Worm (Caenorhabditis elegans) whole organism, late embryonic: ENCODE results near the gene F59A6.4.

Source experiments
- C38D4.7 ChIP-seq: fragments of 200-800 bp; sonication (Bioruptor generic); optimal IDR thresholded peaks from 2 replicates; lab custom pipeline; 2018; ENCODE audit warnings: mild to moderate bottlenecking, missing genetic modification characterization, moderate library complexity, missing compliant biosample characterization
- K02D7.2 ChIP-seq: sonication (generic microtip); optimal IDR thresholded peaks from 2 replicates; lab custom pipeline; 2017; ENCODE audit warnings: mild to moderate bottlenecking, missing genetic modification characterization, missing compliant biosample characterization
- K09A11.1 ChIP-seq: sonication (generic microtip); optimal IDR thresholded peaks from 2 replicates; lab custom pipeline; 2017; ENCODE audit warnings: antibody characterized with exemption, mild to moderate bottlenecking, missing genetic modification characterization, missing compliant biosample characterization; ENCODE audit not compliant: insufficient read depth
- T23F11.4 ChIP-seq: fragments of 200-800 bp; sonication (Bioruptor generic); optimal IDR thresholded peaks from 2 replicates; lab custom pipeline; 2018; ENCODE audit warnings: mild to moderate bottlenecking, missing genetic modification characterization, missing compliant biosample characterization
- ahr-1 ChIP-seq: sonication (generic microtip); optimal IDR thresholded peaks from 2 replicates; lab custom pipeline; 2016; ENCODE audit warnings: missing genetic modification characterization, missing compliant biosample characterization
- ceh-14 ChIP-seq: sonication (generic microtip); optimal IDR thresholded peaks from 2 replicates; lab custom pipeline; 2016; ENCODE audit warnings: missing genotype, missing genetic modification characterization, missing compliant biosample characterization
- ceh-22 ChIP-seq: sonication (generic microtip); optimal IDR thresholded peaks from 2 replicates; lab custom pipeline; 2017; ENCODE audit warnings: missing biosample characterization, missing genetic modification characterization
- ceh-24 ChIP-seq: sonication (generic microtip); optimal IDR thresholded peaks from 2 replicates; lab custom pipeline; 2016; ENCODE audit warnings: mild to moderate bottlenecking, missing genetic modification characterization, missing compliant biosample characterization
- ceh-30 ChIP-seq: fragments of 150-350 bp; optimal IDR thresholded peaks from 2 replicates; lab custom pipeline; 2014; ENCODE audit warnings: missing biosample characterization, missing genetic modification characterization
- ceh-31 ChIP-seq: sonication (generic microtip); optimal IDR thresholded peaks from 2 replicates; lab custom pipeline; 2016; ENCODE audit warnings: missing genetic modification characterization, missing compliant biosample characterization
- ceh-48 ChIP-seq: sonication (generic microtip); optimal IDR thresholded peaks from 2 replicates; lab custom pipeline; 2016; ENCODE audit warnings: missing genetic modification characterization, inconsistent platforms, missing compliant biosample characterization
- ceh-6 ChIP-seq: fragments of 200-800 bp; sonication (Bioruptor generic); optimal IDR thresholded peaks from 2 replicates; lab custom pipeline; 2018; ENCODE audit warnings: mild to moderate bottlenecking, missing genetic modification characterization, missing compliant biosample characterization
- ceh-9 ChIP-seq: sonication (generic microtip); optimal IDR thresholded peaks from 2 replicates; lab custom pipeline; 2016; ENCODE audit warnings: mild to moderate bottlenecking, missing genetic modification characterization, inconsistent platforms, missing compliant biosample characterization
- dmd-4 ChIP-seq: sonication (generic microtip); optimal IDR thresholded peaks from 2 replicates; lab custom pipeline; 2016; ENCODE audit warnings: borderline replicate concordance, missing genetic modification characterization, missing compliant biosample characterization
- elt-2 ChIP-seq: sonication (generic microtip); optimal IDR thresholded peaks from 2 replicates; lab custom pipeline; 2016; ENCODE audit warnings: missing genetic modification reagents, missing genetic modification characterization, missing compliant biosample characterization
- fax-1 ChIP-seq: sonication (generic microtip); optimal IDR thresholded peaks from 2 replicates; lab custom pipeline; 2016; ENCODE audit warnings: missing genotype, missing genetic modification characterization, missing compliant biosample characterization
- hlh-15 ChIP-seq: sonication (generic microtip); optimal IDR thresholded peaks from 2 replicates; lab custom pipeline; 2016; ENCODE audit warnings: missing genetic modification characterization, missing compliant biosample characterization
- hlh-6 ChIP-seq: sonication (generic microtip); optimal IDR thresholded peaks from 2 replicates; lab custom pipeline; 2016; ENCODE audit warnings: missing genotype, missing genetic modification characterization, missing compliant biosample characterization
- lin-11 ChIP-seq: fragments of 200-800 bp; sonication (Bioruptor generic); optimal IDR thresholded peaks from 2 replicates; lab custom pipeline; 2018; ENCODE audit warnings: mild to moderate bottlenecking, missing genetic modification characterization, missing compliant biosample characterization
- mec-3 ChIP-seq: sonication (generic microtip); optimal IDR thresholded peaks from 2 replicates; lab custom pipeline; 2016; ENCODE audit warnings: borderline replicate concordance, missing genetic modification characterization, missing compliant biosample characterization
- nhr-11 ChIP-seq: fragments of 150-350 bp; optimal IDR thresholded peaks from 2 replicates; lab custom pipeline; 2014; ENCODE audit warnings: missing biosample characterization, missing genetic modification characterization
- nhr-232 ChIP-seq: sonication (generic microtip); optimal IDR thresholded peaks from 2 replicates; lab custom pipeline; 2016; ENCODE audit warnings: missing genetic modification characterization, missing compliant biosample characterization
- pat-9 ChIP-seq: fragments of 200-800 bp; sonication (Bioruptor generic); optimal IDR thresholded peaks from 2 replicates; lab custom pipeline; 2018; ENCODE audit warnings: mild to moderate bottlenecking, missing genetic modification characterization, moderate library complexity, missing compliant biosample characterization
- pax-1 ChIP-seq: fragments of 150-350 bp; optimal IDR thresholded peaks from 2 replicates; lab custom pipeline; 2014; ENCODE audit warnings: missing biosample characterization, missing genetic modification characterization
- pha-4 ChIP-seq: fragments of 150-350 bp; optimal IDR thresholded peaks from 2 replicates; lab custom pipeline; 2018; ENCODE audit warnings: missing biosample characterization, missing genetic modification reagents, missing genetic modification characterization
- pros-1 ChIP-seq: fragments of 150-350 bp; optimal IDR thresholded peaks from 2 replicates; lab custom pipeline; 2014; ENCODE audit warnings: missing biosample characterization, missing genetic modification reagents, missing genetic modification characterization
- ref-2 ChIP-seq: sonication (generic microtip); optimal IDR thresholded peaks from 2 replicates; lab custom pipeline; 2016; ENCODE audit warnings: missing genetic modification characterization, missing compliant biosample characterization
- rnt-1 ChIP-seq: sonication (generic microtip); optimal IDR thresholded peaks from 2 replicates; lab custom pipeline; 2016; ENCODE audit warnings: missing genetic modification characterization, missing compliant biosample characterization
- sox-2 ChIP-seq: fragments of 200-800 bp; sonication (Bioruptor generic); IDR thresholded peaks from 2 replicates; pipeline ENCODE4 v1.3.6; 2022; ENCODE audit warnings: missing genetic modification reagents, missing genetic modification characterization, missing compliant biosample characterization
- ttx-3 ChIP-seq: sonication (generic microtip); optimal IDR thresholded peaks from 2 replicates; lab custom pipeline; 2016; ENCODE audit warnings: missing genetic modification reagents, missing genetic modification characterization, missing compliant biosample characterization
- unc-3 ChIP-seq, 2 experiments: fragments of 200-800 bp in 1 of 2; sonication (Bioruptor generic) in 1 of 2; sonication (generic microtip) in 1 of 2; conservative IDR thresholded peaks in 1 of 2; optimal IDR thresholded peaks in 1 of 2; 2 replicates each; pipeline versions ENCODE4 v1.3.6 to Lab custom; 2016 to 2022; ENCODE audit warnings: missing compliant biosample characterization in 2 of 2, missing genetic modification characterization in 2 of 2, missing genetic modification reagents in 1 of 2
- unc-42 ChIP-seq: sonication (generic microtip); optimal IDR thresholded peaks from 2 replicates; lab custom pipeline; 2016; ENCODE audit warnings: missing genotype, missing genetic modification characterization, missing compliant biosample characterization
- zip-5 ChIP-seq: sonication (generic microtip); optimal IDR thresholded peaks from 2 replicates; lab custom pipeline; 2016; ENCODE audit warnings: missing genetic modification characterization, missing compliant biosample characterization
- ztf-16 ChIP-seq: sonication (generic microtip); optimal IDR thresholded peaks from 2 replicates; lab custom pipeline; 2017; ENCODE audit warnings: missing genetic modification characterization, missing compliant biosample characterization

Gene F59A6.4

DNA sequence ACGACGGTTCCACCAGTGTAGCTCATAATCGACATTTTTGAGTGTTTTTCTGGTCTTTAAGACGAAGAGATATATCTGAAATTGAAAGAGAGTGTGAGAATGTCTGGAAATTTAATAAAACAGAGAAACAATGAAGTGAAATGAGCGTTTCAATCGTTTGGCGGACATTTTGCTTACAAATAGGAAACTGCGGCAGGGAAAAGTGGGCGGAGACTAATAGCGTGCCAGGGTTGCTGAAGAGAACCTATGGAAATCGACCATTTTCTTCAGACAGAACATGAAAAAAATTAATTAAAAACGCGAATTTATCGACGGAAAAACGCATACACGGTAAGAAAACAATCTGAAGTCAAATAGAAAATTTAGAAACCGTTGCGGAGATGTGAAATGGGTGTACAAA lies 49.5 kb upstream of the F59A6.4 start, which contains the start of gene pbs-3 (continued):
- TF ChIP-seq pax-1 (tag; lab: Kevin White, UChicago) (no peak), ceh-24 (no peak), ceh-48 (tag; lab: Kevin White, UChicago) (no peak), ceh-9 (no peak), pat-9 (tag; lab: Kevin White, UChicago) (no peak), ztf-16 (tag; lab: Kevin White, UChicago) (no peak), sox-2 (GFP tag; lab: Robert Waterston, UW) (peak; percentile 15; the same call in 1 of the 2 replicates), ceh-6 (no peak), ceh-22 (tag; lab: Kevin White, UChicago) (no peak), fax-1 (tag; lab: Kevin White, UChicago) (peak; percentile 54), unc-42 (tag; lab: Kevin White, UChicago) (peak; percentile 60), ref-2 (tag; lab: Kevin White, UChicago) (peak; percentile 46), lin-11 (tag; lab: Kevin White, UChicago) (no peak), ceh-31 (tag; lab: Kevin White, UChicago) (peak; percentile 97), K09A11.1 (tag; lab: Kevin White, UChicago) (no peak), nhr-11 (tag; lab: Kevin White, UChicago) (no peak), dmd-4 (tag; lab: Kevin White, UChicago) (peak; percentile 37), ceh-14 (tag; lab: Kevin White, UChicago) (peak; percentile 74), pros-1 (no peak)
- TF ChIP-seq, all 69 proteins: peak for 23

DNA sequence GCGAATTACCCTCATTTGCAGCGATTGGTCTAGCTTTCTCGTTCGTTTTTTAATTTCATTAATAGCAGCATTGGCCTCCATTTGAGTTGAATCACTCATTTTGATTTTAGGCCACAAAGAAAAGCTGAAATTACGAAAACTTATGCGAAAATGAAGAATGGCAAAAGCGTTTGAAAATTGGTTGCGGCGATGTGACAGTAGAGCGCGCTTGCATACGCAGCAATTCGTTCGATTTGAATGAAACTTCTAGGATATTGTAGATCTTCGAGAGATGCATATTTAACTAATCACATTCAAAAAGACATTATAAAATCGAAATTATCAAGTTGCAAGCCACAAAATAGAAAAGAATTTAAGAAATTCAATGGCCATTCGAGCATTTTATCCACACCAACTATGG lies 45.2 kb upstream of the F59A6.4 start, which contains the start of gene ulp-2:
TSS of gene ulp-2 (minus strand) at position 158 of the 400 bp plus-strand sequence.
- no peak for TF ChIP-seq unc-42 (tag; lab: Kevin White, UChicago)
- no peak for TF ChIP-seq T23F11.4 (GFP tag; lab: Kevin White, UChicago)
- TF ChIP-seq ttx-3 = no peak
- TF ChIP-seq hlh-15 = no peak
- TF ChIP-seq zip-5 (tag; lab: Kevin White, UChicago) = no peak
- TF ChIP-seq unc-3 (GFP tag; conservative IDR thresholded peaks at IDR 0.05; lab: Robert Waterston, UW) = no peak
- TF ChIP-seq unc-3 (tag; optimal IDR thresholded peaks at IDR 0.05; lab: Kevin White, UChicago) = no peak
- no peak for TF ChIP-seq ceh-14 (tag; lab: Kevin White, UChicago)
- no peak for TF ChIP-seq ceh-30 (tag; lab: Kevin White, UChicago)
- no peak for TF ChIP-seq mec-3 (tag; lab: Kevin White, UChicago)
- TF ChIP-seq pax-1 (tag; lab: Kevin White, UChicago) = no peak
- no peak for TF ChIP-seq ref-2 (tag; lab: Kevin White, UChicago)
- no peak for TF ChIP-seq C38D4.7 (GFP tag; lab: Kevin White, UChicago)
- TF ChIP-seq ceh-31 (tag; lab: Kevin White, UChicago) = no peak
- TF ChIP-seq hlh-6 = no peak
- no peak for TF ChIP-seq pat-9 (tag; lab: Kevin White, UChicago)
- TF ChIP-seq rnt-1 (tag; lab: Kevin White, UChicago) = no peak
- TF ChIP-seq K02D7.2 (tag; lab: Kevin White, UChicago) = no peak
- no peak for TF ChIP-seq ceh-22 (tag; lab: Kevin White, UChicago)
- TF ChIP-seq ceh-6 = no peak
- TF ChIP-seq nhr-232 = no peak

DNA sequence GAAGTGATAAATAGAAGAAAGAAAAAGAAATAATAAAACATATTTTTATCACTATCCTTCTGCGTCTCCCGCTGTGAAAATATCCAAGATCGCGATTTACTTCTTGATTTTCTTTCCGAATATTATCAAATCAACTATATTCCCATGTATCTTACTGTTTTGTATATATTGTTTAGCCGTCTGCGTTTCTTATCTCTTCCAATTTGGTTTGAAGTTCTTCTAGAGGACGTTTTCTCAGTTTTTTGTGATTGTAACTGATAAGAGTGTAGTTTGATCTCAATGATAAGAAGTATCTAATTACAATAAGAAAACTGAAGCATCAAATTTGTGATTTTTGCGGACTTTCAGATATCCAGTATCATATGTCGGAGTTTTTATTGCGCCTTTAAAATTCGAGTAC lies 44.2 kb upstream of the F59A6.4 start:
- TF ChIP-seq elt-2 (tag; lab: Kevin White, UChicago) = peak; percentile 96
- TF ChIP-seq pha-4 (tag; lab: Kevin White, UChicago) = no peak
- TF ChIP-seq sox-2 (GFP tag; lab: Robert Waterston, UW) = no peak
- TF ChIP-seq, all 69 proteins: peak for 1

DNA sequence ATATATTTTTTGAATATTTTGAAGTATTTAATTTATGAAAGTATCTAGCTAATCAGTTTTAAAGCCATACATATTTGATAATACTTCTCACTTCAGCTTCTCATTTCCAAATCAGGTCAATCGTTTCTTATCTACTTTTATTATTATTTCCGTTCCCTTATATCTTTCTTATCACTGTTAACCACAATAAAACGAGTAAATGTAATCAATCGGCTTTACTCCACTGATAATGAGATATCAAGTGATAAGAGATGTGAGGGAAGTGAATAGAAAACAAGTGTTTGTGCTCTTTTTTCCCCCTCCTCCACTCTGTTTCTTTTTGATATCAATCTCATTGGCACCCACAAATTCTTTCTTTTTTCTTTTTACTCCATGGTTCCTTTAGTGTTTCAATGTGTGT lies 38.3 kb upstream of the F59A6.4 start:
- TF ChIP-seq ahr-1 (tag; lab: Kevin White, UChicago) = no peak
- peak; percentile 99 for TF ChIP-seq elt-2 (tag; lab: Kevin White, UChicago)
